Worm (Caenorhabditis elegans): Measurements from ENCODE around the gene slc-17.8.

DNA sequence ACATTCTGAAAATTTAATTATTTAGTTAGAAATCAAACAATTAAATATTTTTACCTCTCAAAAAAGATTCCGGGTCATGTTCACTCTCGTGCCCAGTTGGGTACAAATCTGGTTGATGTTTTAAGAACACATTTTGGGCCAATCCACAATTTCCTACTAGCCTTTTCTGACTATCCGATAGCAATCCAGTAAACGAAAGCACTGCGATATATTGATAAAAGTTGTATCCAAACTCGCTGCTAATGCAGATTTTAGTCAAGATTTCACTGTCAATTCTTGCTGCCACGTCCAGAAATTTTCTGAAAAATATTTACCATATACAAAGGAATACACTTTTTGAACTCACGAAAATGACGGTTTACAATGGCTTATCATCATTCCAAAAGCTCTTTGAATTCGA, 23.8 kb upstream of the slc-17.8 start:
- TF ChIP-seq hlh-12 (tag; optimal IDR thresholded peaks at IDR 0.05) = no peak
- no peak for TF ChIP-seq snpc-4 (GFP tag; optimal IDR thresholded peaks at IDR 0.05)
- TF ChIP-seq snpc-4 (tag; optimal IDR thresholded peaks at IDR 0.05) = no peak
- TF ChIP-seq F57C9.4 (tag; optimal IDR thresholded peaks at IDR 0.05) = no peak
- no peak for TF ChIP-seq chd-7 (tag; optimal IDR thresholded peaks at IDR 0.05)
- TF ChIP-seq ztf-25 (GFP tag; IDR thresholded peaks at IDR 0.05) = no peak
- TF ChIP-seq ceh-40 (GFP tag; IDR thresholded peaks at IDR 0.05) = no peak
- TF ChIP-seq ceh-91 (GFP tag; IDR thresholded peaks at IDR 0.05) = no peak
- no peak for TF ChIP-seq dpff-1 (tag; optimal IDR thresholded peaks at IDR 0.05)
